Worm (Caenorhabditis elegans): Measurements from ENCODE around the gene acl-14.

The acl-14 gene

ce11 chrV:9342965-9343628 is 9.7 kb upstream of the acl-14 start (continued):
- no peak for TF ChIP-seq snpc-3.4 (tag; optimal IDR thresholded peaks at IDR 0.05)
- 0 out of 2 replicates have a peak, but pooled peaks have one; percentile 30 for TF ChIP-seq F37B4.10 (GFP tag; IDR thresholded peaks at IDR 0.05)
- TF ChIP-seq Y79H2A.3 (GFP tag; conservative IDR thresholded peaks at IDR 0.05): peak; percentile 91
- TF ChIP-seq B0035.1 (tag; optimal IDR thresholded peaks at IDR 0.05): no peak
- peak; percentile 77 for TF ChIP-seq ekl-4 (GFP tag; IDR thresholded peaks at IDR 0.05)
- TF ChIP-seq hlh-26 (GFP tag; conservative IDR thresholded peaks at IDR 0.05): no peak
- no peak for TF ChIP-seq ztf-3 (GFP tag; optimal IDR thresholded peaks at IDR 0.05)
- no peak for TF ChIP-seq F39B2.1 (GFP tag; IDR thresholded peaks at IDR 0.05)
- 0 out of 2 replicates have a peak, but pooled peaks have one; percentile 76 for TF ChIP-seq ceh-40 (GFP tag; IDR thresholded peaks at IDR 0.05)
- TF ChIP-seq ztf-28 (GFP tag; IDR thresholded peaks at IDR 0.05): peak; percentile 59
- no peak; the same call in 1 of the 2 replicates for TF ChIP-seq Y67H2A.10 (GFP tag; conservative IDR thresholded peaks at IDR 0.05)
- TF ChIP-seq madf-3 (GFP tag; IDR thresholded peaks at IDR 0.05): peak; percentile 90
- no peak for TF ChIP-seq dpff-1 (tag; optimal IDR thresholded peaks at IDR 0.05)
- TF ChIP-seq dpl-1 (GFP tag; optimal IDR thresholded peaks at IDR 0.05): no peak
- TF ChIP-seq F52B5.7 (tag; optimal IDR thresholded peaks at IDR 0.05): no peak
- TF ChIP-seq aptf-3 (GFP tag; IDR thresholded peaks at IDR 0.05): peak; percentile 57; the same call in 1 of the 2 replicates
- TF ChIP-seq snpc-1.1 (tag; optimal IDR thresholded peaks at IDR 0.05; ENCODE audit: insufficient read depth): peak; percentile 15
- TF ChIP-seq F57C9.4 (tag; optimal IDR thresholded peaks at IDR 0.05): no peak
- no peak for TF ChIP-seq zfh-2 (GFP tag; conservative IDR thresholded peaks at IDR 0.05)
- peak; percentile 49; the same call in 1 of the 2 replicates for TF ChIP-seq D2030.7 (GFP tag; IDR thresholded peaks at IDR 0.05)
- no peak for TF ChIP-seq gei-17 (GFP tag; optimal IDR thresholded peaks at IDR 0.05)
- TF ChIP-seq ztf-6 (GFP tag; IDR thresholded peaks at IDR 0.05): 0 out of 2 replicates have a peak, but pooled peaks have one; percentile 7
- no peak for TF ChIP-seq mel-28 (tag; optimal IDR thresholded peaks at IDR 0.05; ENCODE audit: borderline replicate concordance)
- 0 out of 2 replicates have a peak, but pooled peaks have one; percentile 7 for TF ChIP-seq egl-18 (GFP tag; IDR thresholded peaks at IDR 0.05)
- TF ChIP-seq mes-4 (tag; optimal IDR thresholded peaks at IDR 0.05): no peak
- no peak for TF ChIP-seq ets-4 (GFP tag; optimal IDR thresholded peaks at IDR 0.05)
- no peak for TF ChIP-seq lin-40 (tag; optimal IDR thresholded peaks at IDR 0.05)
- no peak for TF ChIP-seq F33H1.4 (GFP tag; IDR thresholded peaks at IDR 0.05)
- peak; percentile 86 for TF ChIP-seq nfyb-1 (GFP tag; IDR thresholded peaks at IDR 0.05)
- peak; percentile 56 for TF ChIP-seq nhr-27 (tag; optimal IDR thresholded peaks at IDR 0.05)
- TF ChIP-seq hmg-1.2 (GFP tag; IDR thresholded peaks at IDR 0.05): peak; percentile 56
- TF ChIP-seq unc-130 (GFP tag; optimal IDR thresholded peaks at IDR 0.05): no peak
- no peak for TF ChIP-seq snpc-4 (GFP tag; optimal IDR thresholded peaks at IDR 0.05)
- no peak for TF ChIP-seq snpc-4 (tag; optimal IDR thresholded peaks at IDR 0.05)
- TF ChIP-seq F57A8.1 (GFP tag; optimal IDR thresholded peaks at IDR 0.05): no peak
- TF ChIP-seq rcor-1 (GFP tag; IDR thresholded peaks at IDR 0.05): peak; percentile 62; the same call in 1 of the 2 replicates
- peak; percentile 21; the same call in 1 of the 2 replicates for TF ChIP-seq let-526 (GFP tag; IDR thresholded peaks at IDR 0.05)
- TF ChIP-seq hlh-12 (tag; optimal IDR thresholded peaks at IDR 0.05): no peak
- TF ChIP-seq nfya-1 (tag; optimal IDR thresholded peaks at IDR 0.05; ENCODE audit: borderline replicate concordance, insufficient read depth): no peak
- TF ChIP-seq bed-2 (GFP tag; IDR thresholded peaks at IDR 0.05): no peak
- no peak for TF ChIP-seq F55B11.4 (tag; optimal IDR thresholded peaks at IDR 0.05; ENCODE audit: borderline replicate concordance, insufficient read depth)
- no peak for TF ChIP-seq aptf-2 (GFP tag; conservative IDR thresholded peaks at IDR 0.05)
- no peak for TF ChIP-seq ceh-27 (GFP tag; optimal IDR thresholded peaks at IDR 0.05)
- TF ChIP-seq attf-6 (GFP tag; IDR thresholded peaks at IDR 0.05): peak; percentile 33
- TF ChIP-seq sptf-2 (GFP tag; optimal IDR thresholded peaks at IDR 0.05): no peak
- TF ChIP-seq lin-26 (GFP tag; IDR thresholded peaks at IDR 0.05): no peak; the same call in 1 of the 2 replicates
- no peak for TF ChIP-seq T26A5.8 (tag; optimal IDR thresholded peaks at IDR 0.05)
